Worm (Caenorhabditis elegans): Measurements from ENCODE around the gene erd-2.1.

DNA sequence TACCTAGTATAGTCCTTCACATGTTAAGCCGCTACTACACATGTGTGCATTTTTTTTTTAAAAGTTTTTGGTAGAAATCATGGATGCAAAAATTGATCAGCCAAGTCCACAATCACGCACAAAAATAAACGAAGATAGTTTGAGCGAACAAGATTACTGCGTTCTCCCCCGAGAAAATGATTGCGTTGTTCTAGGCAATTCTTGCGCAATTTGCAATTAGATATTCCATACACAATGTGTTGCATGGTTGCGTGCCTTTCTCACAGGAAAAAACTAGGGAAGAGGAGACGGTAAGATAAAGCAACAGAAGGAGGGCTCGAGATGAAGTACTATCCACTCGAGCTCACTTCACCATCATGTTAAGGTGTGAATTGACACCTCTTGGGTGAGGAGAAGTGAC, 47.4 kb upstream of the erd-2.1 start:
- TF ChIP-seq unc-120 (tag; optimal IDR thresholded peaks at IDR 0.05; ENCODE audit: poor library complexity, severe bottlenecking) (no peak), mep-1 (tag; optimal IDR thresholded peaks at IDR 0.05) (no peak), elt-3 (tag; optimal IDR thresholded peaks at IDR 0.05) (no peak), pha-4 (tag; optimal IDR thresholded peaks at IDR 0.05) (no peak), sem-2 (GFP tag; optimal IDR thresholded peaks at IDR 0.05) (no peak), snpc-4 (tag; optimal IDR thresholded peaks at IDR 0.05) (no peak), nhr-28 (tag; optimal IDR thresholded peaks at IDR 0.05) (no peak), ceh-43 (GFP tag; optimal IDR thresholded peaks at IDR 0.05) (no peak), elt-1 (tag; optimal IDR thresholded peaks at IDR 0.05; ENCODE audit: borderline replicate concordance, insufficient read depth) (no peak), unc-39 (tag; optimal IDR thresholded peaks at IDR 0.05) (no peak)

All from whole organism, mixed stage, embryonic.